Worm (Caenorhabditis elegans) whole organism, L2 larva: ENCODE measurements around the gene T12E12.6.
A peak's percentile ranks its signal among the peaks of the same experiment; 100 is the strongest.

Experiments used
- C34F6.9 ChIP-seq: fragments of 150-350 bp; optimal IDR thresholded peaks from 2 replicates; lab custom pipeline; 2014; ENCODE audit warnings: missing biosample characterization, missing genetic modification characterization
- F13H6.1 ChIP-seq: sonication (generic microtip); optimal IDR thresholded peaks from 2 replicates; lab custom pipeline; 2016; ENCODE audit warnings: missing genetic modification characterization, missing compliant biosample characterization
- Y55F3AM.14 ChIP-seq: fragments of 200-800 bp; sonication (Bioruptor generic); optimal IDR thresholded peaks from 2 replicates; lab custom pipeline; 2018; ENCODE audit warnings: mild to moderate bottlenecking, missing genetic modification characterization, missing compliant biosample characterization
- aly-2 ChIP-seq: fragments of 150-350 bp; optimal IDR thresholded peaks from 2 replicates; lab custom pipeline; 2014; ENCODE audit warnings: missing biosample characterization, missing genetic modification characterization
- ama-1 ChIP-seq: fragments of 150-350 bp; optimal IDR thresholded peaks from 2 replicates; lab custom pipeline; 2018; ENCODE audit warnings: inconsistent platforms
- blmp-1 ChIP-seq: sonication (generic microtip); optimal IDR thresholded peaks from 2 replicates; lab custom pipeline; 2017; ENCODE audit warnings: missing genetic modification characterization, mild to moderate bottlenecking, missing compliant biosample characterization, antibody characterized with exemption, moderate library complexity; ENCODE audit not compliant: insufficient read depth
- ceh-16 ChIP-seq: fragments of 150-350 bp; optimal IDR thresholded peaks from 2 replicates; lab custom pipeline; 2014; ENCODE audit warnings: missing biosample characterization, missing genetic modification characterization
- ceh-82 ChIP-seq: fragments of 150-350 bp; optimal IDR thresholded peaks from 2 replicates; lab custom pipeline; 2014; ENCODE audit warnings: missing biosample characterization, missing genetic modification characterization
- crh-2 ChIP-seq: sonication (generic microtip); optimal IDR thresholded peaks from 2 replicates; lab custom pipeline; 2017; ENCODE audit warnings: missing biosample characterization, missing genetic modification characterization
- dmd-4 ChIP-seq: sonication (generic microtip); optimal IDR thresholded peaks from 2 replicates; lab custom pipeline; 2017; ENCODE audit warnings: missing biosample characterization, missing genetic modification characterization
- elt-1 ChIP-seq: fragments of 150-350 bp; optimal IDR thresholded peaks from 2 replicates; lab custom pipeline; 2014; ENCODE audit warnings: missing biosample characterization, missing genetic modification characterization
- elt-3 ChIP-seq: sonication (generic microtip); optimal IDR thresholded peaks from 2 replicates; lab custom pipeline; 2017; ENCODE audit warnings: missing biosample characterization, missing genetic modification characterization
- fos-1 ChIP-seq: fragments of 150-350 bp; optimal IDR thresholded peaks from 2 replicates; lab custom pipeline; 2014; ENCODE audit warnings: missing biosample characterization, missing genetic modification characterization
- gmeb-1 ChIP-seq: fragments of 150-350 bp; optimal IDR thresholded peaks from 2 replicates; lab custom pipeline; 2014; ENCODE audit warnings: missing biosample characterization, missing genetic modification characterization
- lin-13 ChIP-seq: fragments of 150-350 bp; optimal IDR thresholded peaks from 2 replicates; lab custom pipeline; 2014; ENCODE audit warnings: missing biosample characterization, missing genetic modification reagents, missing genetic modification characterization
- lin-39 ChIP-seq: fragments of 150-350 bp; optimal IDR thresholded peaks from 2 replicates; lab custom pipeline; 2014; ENCODE audit warnings: missing biosample characterization, missing genetic modification reagents, missing genetic modification characterization
- lsy-2 ChIP-seq, 2 experiments: fragments of 150-350 bp in 1 of 2; sonication (generic microtip) in 1 of 2; optimal IDR thresholded peaks; 2 replicates each; lab custom pipeline; 2014 to 2017; ENCODE audit warnings: missing biosample characterization in 2 of 2, missing genetic modification characterization in 2 of 2
- mab-5 ChIP-seq: fragments of 150-350 bp; optimal IDR thresholded peaks from 2 replicates; lab custom pipeline; 2014; ENCODE audit warnings: missing biosample characterization, missing genetic modification characterization
- mbf-1 ChIP-seq: sonication (generic microtip); optimal IDR thresholded peaks from 2 replicates; lab custom pipeline; 2017; ENCODE audit warnings: missing biosample characterization, missing genetic modification characterization
- mdl-1 ChIP-seq, 2 experiments: fragments of 150-350 bp in 1 of 2; sonication (generic microtip) in 1 of 2; optimal IDR thresholded peaks; 2 replicates each; lab custom pipeline; 2017; ENCODE audit warnings: missing biosample characterization in 2 of 2, missing genetic modification characterization in 2 of 2
- nhr-11 ChIP-seq: fragments of 150-350 bp; optimal IDR thresholded peaks from 2 replicates; lab custom pipeline; 2014; ENCODE audit warnings: missing biosample characterization, missing genetic modification characterization
- nhr-12 ChIP-seq: fragments of 150-350 bp; optimal IDR thresholded peaks from 2 replicates; lab custom pipeline; 2014; ENCODE audit warnings: missing biosample characterization, missing genetic modification characterization
- nhr-129 ChIP-seq: fragments of 150-350 bp; optimal IDR thresholded peaks from 2 replicates; lab custom pipeline; 2014; ENCODE audit warnings: missing biosample characterization, missing genetic modification characterization
- nhr-21 ChIP-seq: fragments of 150-350 bp; optimal IDR thresholded peaks from 2 replicates; lab custom pipeline; 2014; ENCODE audit warnings: missing biosample characterization, missing genetic modification characterization
- nhr-23 ChIP-seq: fragments of 150-350 bp; optimal IDR thresholded peaks from 2 replicates; lab custom pipeline; 2014; ENCODE audit warnings: missing biosample characterization, missing genetic modification reagents, missing genetic modification characterization
- nhr-237 ChIP-seq: fragments of 150-350 bp; optimal IDR thresholded peaks from 2 replicates; lab custom pipeline; 2014; ENCODE audit warnings: missing biosample characterization, missing genetic modification characterization
- nhr-25 ChIP-seq: fragments of 150-350 bp; sonication (generic microtip); optimal IDR thresholded peaks from 3 replicates; lab custom pipeline; 2014; ENCODE audit warnings: missing biosample characterization, missing genetic modification characterization
- nhr-6 ChIP-seq: fragments of 150-350 bp; optimal IDR thresholded peaks from 2 replicates; lab custom pipeline; 2014; ENCODE audit warnings: missing biosample characterization, missing genetic modification characterization
- sem-4 ChIP-seq: fragments of 150-350 bp; optimal IDR thresholded peaks from 2 replicates; lab custom pipeline; 2014; ENCODE audit warnings: missing biosample characterization, missing genetic modification reagents, missing genetic modification characterization
- skn-1 ChIP-seq: sonication (generic microtip); optimal IDR thresholded peaks from 2 replicates; lab custom pipeline; 2017; ENCODE audit warnings: missing biosample characterization, missing genetic modification characterization
- sma-3 ChIP-seq: sonication (generic microtip); optimal IDR thresholded peaks from 2 replicates; lab custom pipeline; 2016; ENCODE audit warnings: missing genetic modification reagents, missing genetic modification characterization, missing compliant biosample characterization
- sma-9 ChIP-seq, 2 experiments: fragments of 150-350 bp in 1 of 2; sonication (generic microtip) in 1 of 2; optimal IDR thresholded peaks; 2 replicates each; lab custom pipeline; 2014 to 2016; ENCODE audit warnings: missing genetic modification characterization in 2 of 2, mild to moderate bottlenecking in 1 of 2, missing biosample characterization in 1 of 2, missing compliant biosample characterization in 1 of 2, missing genetic modification reagents in 1 of 2, moderate library complexity in 1 of 2
- snpc-4 ChIP-seq: fragments of 150-350 bp; optimal IDR thresholded peaks from 2 replicates; lab custom pipeline; 2014; ENCODE audit warnings: missing biosample characterization, missing genetic modification characterization
- unc-55 ChIP-seq: fragments of 150-350 bp; sonication (generic microtip); optimal IDR thresholded peaks from 3 replicates; lab custom pipeline; 2014; ENCODE audit warnings: missing biosample characterization, missing genetic modification reagents, missing genetic modification characterization
- zag-1 ChIP-seq: fragments of 150-350 bp; optimal IDR thresholded peaks from 2 replicates; lab custom pipeline; 2014; ENCODE audit warnings: missing biosample characterization, missing genetic modification characterization
- ztf-1 ChIP-seq: fragments of 200-800 bp; sonication (Bioruptor generic); conservative IDR thresholded peaks from 2 replicates; pipeline ENCODE4 v1.3.6; 2022; ENCODE audit warnings: missing genetic modification characterization, missing compliant biosample characterization
- ztf-4 ChIP-seq: fragments of 150-350 bp; optimal IDR thresholded peaks from 2 replicates; lab custom pipeline; 2014; ENCODE audit warnings: missing biosample characterization, missing genetic modification characterization

T12E12.6 gene

DNA sequence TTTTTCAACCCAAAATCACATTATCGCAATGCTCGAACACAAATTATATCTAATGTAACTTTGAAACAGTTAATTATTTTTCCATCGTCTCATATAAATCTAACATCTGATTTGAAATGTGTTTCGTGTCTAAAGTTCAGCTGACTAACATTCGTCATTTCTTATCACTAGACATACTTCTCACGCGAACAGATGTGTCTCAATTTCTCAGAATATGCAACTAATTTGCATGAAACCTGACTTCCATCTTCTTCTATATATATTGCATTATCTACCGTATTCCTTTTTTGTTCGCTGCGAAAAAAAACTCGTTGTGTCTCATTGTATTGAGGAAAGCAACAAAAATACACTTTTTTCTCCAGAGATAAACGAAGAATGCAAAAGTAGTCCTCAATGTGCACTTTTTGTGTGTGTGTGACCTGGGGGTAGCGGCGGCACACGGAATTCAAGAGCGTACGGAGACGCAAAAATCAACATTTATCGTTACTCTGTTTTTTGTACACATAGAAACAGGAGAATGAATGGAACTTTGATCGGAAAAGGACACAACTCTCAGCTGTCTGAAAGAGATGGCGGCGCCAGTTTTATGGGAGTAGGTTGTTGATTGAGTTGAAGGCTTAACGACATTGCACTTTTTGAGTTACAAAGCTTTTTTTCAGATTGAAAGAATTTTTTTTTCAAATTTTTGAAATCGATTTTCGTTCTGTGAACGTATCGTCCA is 6.8 kb upstream of the T12E12.6 start:
- peak; percentile 48 for TF ChIP-seq sma-9 (GFP tag; optimal IDR thresholded peaks at IDR 0.05; lab: Kevin White, UChicago)
- no peak for TF ChIP-seq sma-9 (tag; optimal IDR thresholded peaks at IDR 0.05; lab: Kevin White, UChicago)
- TF ChIP-seq nhr-21 = peak; percentile 1
- TF ChIP-seq crh-2 (tag; lab: Kevin White, UChicago) = peak; percentile 21
- TF ChIP-seq dmd-4 (tag; lab: Kevin White, UChicago) = no peak
- TF ChIP-seq, all 48 proteins: peak for 3

DNA sequence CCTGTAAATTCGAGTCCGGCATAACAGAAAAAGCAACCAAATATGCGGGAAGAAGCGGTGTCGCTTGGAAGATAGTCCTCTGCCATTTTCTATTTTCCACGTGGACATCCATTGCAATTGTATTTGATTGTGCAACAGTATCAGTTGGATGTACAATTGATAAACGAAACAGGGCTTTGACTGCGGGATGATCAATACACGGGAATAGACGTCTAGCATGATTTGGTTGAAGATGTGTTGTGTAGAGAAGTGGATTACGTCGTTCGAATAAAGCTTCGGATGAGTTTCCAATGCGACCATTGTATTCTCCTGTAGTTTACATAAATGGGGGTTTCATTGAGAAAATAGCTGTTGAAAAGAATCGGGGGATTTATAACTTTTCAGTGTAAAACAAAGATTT is 1.2 kb downstream of the T12E12.6 start:
- TF ChIP-seq lin-39 (tag; lab: Kevin White, UChicago) (no peak), sma-3 (no peak), ztf-1 (GFP tag; lab: Robert Waterston, UW) (no peak), C34F6.9 (tag; lab: Kevin White, UChicago) (no peak), nhr-12 (no peak), nhr-6 (tag; lab: Kevin White, UChicago) (no peak), nhr-129 (no peak), zag-1 (tag; lab: Kevin White, UChicago) (no peak), snpc-4 (no peak), mbf-1 (tag; lab: Kevin White, UChicago) (no peak), elt-1 (tag; lab: Kevin White, UChicago) (no peak), ztf-4 (tag; lab: Kevin White, UChicago) (no peak), mdl-1 (tag; optimal IDR thresholded peaks at IDR 0.05; lab: Kevin White, UChicago) (no peak), fos-1 (no peak), skn-1 (tag; lab: Kevin White, UChicago) (no peak), unc-55 (GFP tag; lab: Kevin White, UChicago) (no peak)

DNA sequence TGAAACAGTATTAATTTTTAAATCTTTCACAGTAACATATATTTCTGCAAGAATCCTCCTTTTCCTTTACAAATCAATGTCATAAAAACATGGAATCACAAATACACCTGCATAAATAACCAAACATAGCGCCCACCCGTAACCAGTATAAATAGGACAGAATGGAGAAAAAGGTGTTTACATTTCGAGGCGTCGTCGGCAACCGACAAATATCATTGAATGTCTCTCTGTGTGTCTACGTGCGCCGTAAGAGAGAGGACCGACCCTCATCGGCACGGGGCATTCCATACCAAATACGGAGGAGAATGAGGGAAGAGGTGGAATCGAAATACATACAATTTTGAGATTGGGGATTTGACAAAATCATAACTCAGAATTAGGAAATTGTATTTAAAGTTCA is 8.8 kb downstream of the T12E12.6 start:
- TF ChIP-seq nhr-11 (tag; lab: Kevin White, UChicago) (no peak), ceh-16 (tag; lab: Kevin White, UChicago) (no peak), elt-1 (tag; lab: Kevin White, UChicago) (no peak), snpc-4 (peak; percentile 15), nhr-21 (no peak), nhr-25 (tag; lab: Kevin White, UChicago) (peak; percentile 16), nhr-129 (peak; percentile 29)

DNA sequence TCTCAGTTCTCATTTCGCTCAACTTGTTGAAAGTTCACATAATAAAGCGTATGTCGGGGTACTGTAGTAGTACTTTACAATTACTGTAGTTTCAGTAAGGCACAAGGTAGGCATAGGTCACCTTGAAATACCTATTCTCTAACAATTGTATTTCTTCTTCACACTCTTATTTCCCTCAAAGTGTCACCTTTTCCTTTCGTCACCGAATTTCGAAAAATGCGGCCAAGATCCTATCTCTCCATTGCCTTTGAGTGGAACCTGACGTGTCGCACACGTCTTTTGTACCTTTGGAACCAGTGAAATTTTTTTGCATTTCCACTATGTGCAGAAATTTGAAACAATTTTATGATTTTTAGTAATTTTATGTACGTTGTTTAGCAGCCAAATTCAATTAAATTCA is 9.6 kb downstream of the T12E12.6 start:
- no peak for TF ChIP-seq ztf-1 (GFP tag; lab: Robert Waterston, UW)
- TF ChIP-seq skn-1 (tag; lab: Kevin White, UChicago) = no peak
- no peak for TF ChIP-seq aly-2
- TF ChIP-seq F13H6.1 (tag; lab: Kevin White, UChicago) = no peak
- no peak for TF ChIP-seq fos-1
- TF ChIP-seq elt-1 (tag; lab: Kevin White, UChicago) = no peak
- TF ChIP-seq lsy-2 (tag; optimal IDR thresholded peaks at IDR 0.05; lab: Kevin White, UChicago) = no peak
- TF ChIP-seq sma-3 = no peak

DNA sequence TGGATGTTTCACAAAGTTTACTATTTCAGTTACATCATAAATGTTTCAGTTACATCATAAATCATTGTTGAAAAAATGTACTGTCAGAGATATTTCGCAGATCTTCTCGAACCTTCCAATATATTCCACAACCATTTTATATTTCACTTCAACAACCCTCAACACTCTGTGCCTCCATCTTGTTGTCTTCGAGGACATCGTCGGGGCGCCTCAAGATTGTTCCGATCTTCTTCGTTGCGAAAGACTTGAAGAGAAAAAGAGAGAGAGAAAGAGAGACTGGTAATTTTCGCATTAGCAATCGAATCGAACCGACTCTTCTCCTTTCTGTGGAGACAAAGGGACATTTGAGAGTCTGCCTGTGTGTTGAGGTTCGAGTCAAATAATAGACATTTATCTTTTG is 10.7 kb downstream of the T12E12.6 start:
- TF ChIP-seq F13H6.1 (tag; lab: Kevin White, UChicago) (no peak), nhr-6 (tag; lab: Kevin White, UChicago) (peak; percentile 28), ztf-4 (tag; lab: Kevin White, UChicago) (no peak), ceh-82 (tag; lab: Kevin White, UChicago) (no peak), nhr-25 (tag; lab: Kevin White, UChicago) (peak; percentile 87), mdl-1 (tag; optimal IDR thresholded peaks at IDR 0.05; lab: Kevin White, UChicago) (no peak), lsy-2 (tag; optimal IDR thresholded peaks at IDR 0.05; lab: Kevin White, UChicago) (peak in 1 of 2 experiments; percentile 39), Y55F3AM.14 (GFP tag; lab: Kevin White, UChicago) (no peak)

DNA sequence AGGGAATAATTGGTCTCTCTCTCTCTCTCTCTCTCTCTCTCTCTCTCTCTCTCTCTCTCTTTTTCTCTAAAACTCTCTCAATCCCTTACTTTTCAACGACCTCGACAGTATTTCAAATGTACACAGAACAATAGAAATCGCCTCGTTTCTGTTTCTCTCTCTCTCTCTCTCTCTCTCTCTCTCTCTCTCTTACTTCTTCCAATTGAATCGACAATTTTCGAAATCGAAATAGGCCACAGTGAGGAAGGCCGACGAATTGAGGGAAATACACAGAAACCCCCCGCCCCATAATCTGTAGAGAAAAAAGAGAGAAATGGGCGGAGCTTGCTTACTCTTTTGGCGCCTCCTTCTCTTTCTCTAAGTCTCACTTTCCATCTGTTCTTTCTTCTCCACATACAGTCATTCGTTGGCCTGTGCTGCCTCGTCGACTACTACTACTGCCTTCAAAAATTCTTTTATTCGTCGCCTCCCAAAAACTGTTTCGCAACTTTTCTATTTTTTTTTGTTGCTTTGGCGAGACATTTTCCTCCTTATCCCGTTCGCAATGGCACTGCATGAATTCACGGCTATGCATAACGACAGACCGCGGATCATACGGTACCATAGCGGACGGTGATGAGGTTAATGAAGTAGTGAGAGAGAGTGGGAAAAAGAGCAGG is 12.3 kb downstream of the T12E12.6 start:
- TF ChIP-seq nhr-23 (tag; lab: Kevin White, UChicago) = no peak
- peak; percentile 89 for TF ChIP-seq ama-1 (lab: Kevin White, UChicago)
- TF ChIP-seq Y55F3AM.14 (GFP tag; lab: Kevin White, UChicago) = no peak
- TF ChIP-seq mab-5 (tag; lab: Kevin White, UChicago) = no peak
- TF ChIP-seq crh-2 (tag; lab: Kevin White, UChicago) = peak; percentile 31
- TF ChIP-seq elt-3 = no peak
- no peak for TF ChIP-seq dmd-4 (tag; lab: Kevin White, UChicago)
- no peak for TF ChIP-seq mdl-1 (tag; optimal IDR thresholded peaks at IDR 0.05; lab: Kevin White, UChicago)
- TF ChIP-seq lin-39 (tag; lab: Kevin White, UChicago) = no peak
- TF ChIP-seq nhr-129 = peak; percentile 55
- no peak for TF ChIP-seq nhr-237
- TF ChIP-seq nhr-6 (tag; lab: Kevin White, UChicago) = peak; percentile 33
- no peak for TF ChIP-seq nhr-12
- no peak for TF ChIP-seq ztf-1 (GFP tag; lab: Robert Waterston, UW)
- no peak for TF ChIP-seq ztf-4 (tag; lab: Kevin White, UChicago)
- TF ChIP-seq lsy-2 (tag; optimal IDR thresholded peaks at IDR 0.05; lab: Kevin White, UChicago) = peak in 1 of 2 experiments; percentile 50
- TF ChIP-seq lin-13 (GFP tag; lab: Kevin White, UChicago) = peak; percentile 34
- peak; percentile 55 for TF ChIP-seq sem-4 (tag; lab: Kevin White, UChicago)
- peak; percentile 71 for TF ChIP-seq F13H6.1 (tag; lab: Kevin White, UChicago)
- peak; percentile 49 for TF ChIP-seq gmeb-1 (tag; lab: Kevin White, UChicago)
- TF ChIP-seq fos-1 = peak; percentile 21
- no peak for TF ChIP-seq snpc-4
- peak; percentile 26 for TF ChIP-seq C34F6.9 (tag; lab: Kevin White, UChicago)
- no peak for TF ChIP-seq skn-1 (tag; lab: Kevin White, UChicago)
- peak; percentile 64 for TF ChIP-seq blmp-1
